Fruit fly (Drosophila melanogaster) whole organism, prepupa: ENCODE data around the gene Nubpl.

Experiments used
- Blimp-1 ChIP-seq: fragments of 200-800 bp; sonication (Bioruptor generic); optimal IDR thresholded peaks from 3 replicates; lab custom pipeline; 2017; ENCODE audit warnings: missing biosample characterization, missing genetic modification characterization, mild to moderate bottlenecking, moderate library complexity, missing genetic modification reagents
- CG11294 ChIP-seq: fragments of 200-800 bp; sonication (Bioruptor generic); IDR thresholded peaks from 2 replicates; pipeline ENCODE4 v1.3.6; 2022; ENCODE audit warnings: missing biosample characterization, missing genetic modification characterization
- CG16779 ChIP-seq: fragments of 200-800 bp; sonication (Bioruptor generic); optimal IDR thresholded peaks from 3 replicates; lab custom pipeline; 2017; ENCODE audit warnings: missing biosample characterization, mild to moderate bottlenecking, missing genetic modification characterization
- CG6854 ChIP-seq: fragments of 200-800 bp; sonication (Bioruptor generic); optimal IDR thresholded peaks from 2 replicates; lab custom pipeline; 2017; ENCODE audit warnings: missing biosample characterization, mild to moderate bottlenecking, missing genetic modification characterization
- CG8119 ChIP-seq: fragments of 200-800 bp; sonication (Bioruptor generic); IDR thresholded peaks from 3 replicates; pipeline ENCODE4 v1.3.6; 2022; ENCODE audit warnings: missing biosample characterization, missing genetic modification characterization
- achi ChIP-seq: fragments of 200-800 bp; sonication (Bioruptor generic); optimal IDR thresholded peaks from 3 replicates; lab custom pipeline; 2016; ENCODE audit warnings: missing biosample characterization, missing genetic modification characterization
- dsx ChIP-seq: fragments of 200-800 bp; optimal IDR thresholded peaks from 3 replicates; lab custom pipeline; 2019; ENCODE audit warnings: missing biosample characterization, mild to moderate bottlenecking, missing genetic modification characterization, moderate library complexity; ENCODE audit not compliant: poor library complexity, severe bottlenecking
- fd85E ChIP-seq: fragments of 200-800 bp; sonication (Bioruptor generic); optimal IDR thresholded peaks from 3 replicates; lab custom pipeline; 2016; ENCODE audit warnings: missing biosample characterization, missing genetic modification characterization
- lz ChIP-seq: fragments of 200-800 bp; sonication (Bioruptor generic); optimal IDR thresholded peaks from 3 replicates; lab custom pipeline; 2016; ENCODE audit warnings: missing biosample characterization, missing genetic modification characterization

DNA sequence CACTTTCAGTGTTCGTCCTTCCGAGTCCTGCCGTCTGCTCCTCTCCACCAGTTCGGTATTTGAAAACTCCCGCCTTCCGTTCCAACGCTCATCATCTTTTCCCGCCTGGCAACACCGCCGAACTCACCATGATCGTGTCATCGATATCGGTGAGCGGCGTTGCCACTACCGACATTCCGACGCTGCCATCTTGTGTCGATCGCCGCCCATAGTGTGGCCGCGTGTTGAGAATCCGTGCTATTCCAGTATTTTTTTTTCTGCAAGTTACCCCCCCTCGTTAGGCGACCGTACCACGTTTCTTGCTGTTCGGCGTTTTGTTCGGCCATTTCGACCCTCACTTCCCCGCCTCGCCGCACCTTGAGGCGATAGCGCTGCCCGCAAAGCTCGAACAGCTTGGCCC is 21.3 kb downstream of the Nubpl start:
- TF ChIP-seq CG8119 (GFP tag; lab: Robert Waterston, UW) (no peak), lz (no peak), CG16779 (no peak), CG6854 (GFP tag; lab: Kevin White, UChicago) (no peak), fd85E (GFP tag; lab: Kevin White, UChicago) (no peak), Blimp-1 (GFP tag; lab: Kevin White, UChicago) (no peak), CG11294 (GFP tag; lab: Robert Waterston, UW) (no peak), dsx (GFP tag; lab: Kevin White, UChicago) (no peak), achi (GFP tag; lab: Kevin White, UChicago) (no peak)
